Worm (Caenorhabditis elegans): ENCODE results near the gene efl-1.

DNA sequence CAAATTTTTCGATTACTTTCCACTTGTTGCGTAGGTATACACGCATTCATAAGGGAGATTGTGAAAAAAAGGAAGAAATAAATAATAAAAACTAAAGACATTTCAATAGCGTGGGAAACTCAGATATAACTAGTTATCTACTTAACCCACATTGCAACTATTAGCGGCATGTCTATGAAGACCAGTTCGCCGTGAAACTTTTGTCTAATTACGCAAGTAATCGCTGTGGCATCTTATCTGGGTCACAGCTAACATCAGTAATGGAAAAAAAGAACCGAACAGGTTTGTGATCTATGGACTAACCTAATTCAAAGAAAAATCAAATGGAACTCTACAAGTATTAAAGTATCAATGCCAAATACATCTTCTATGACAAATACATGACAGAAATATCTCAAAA is 47.8 kb upstream of the efl-1 start, which contains the start of gene clec-241:
- TF ChIP-seq unc-130 (tag; optimal IDR thresholded peaks at IDR 0.05) (no peak), dsc-1 (tag; optimal IDR thresholded peaks at IDR 0.05) (no peak), egl-13 (tag; optimal IDR thresholded peaks at IDR 0.05) (no peak), hlh-4 (tag; optimal IDR thresholded peaks at IDR 0.05) (no peak)
